Worm (Caenorhabditis elegans) whole organism, young adult: ENCODE measurements around the gene clec-59.
A peak's percentile ranks its signal among the peaks of the same experiment; 100 is the strongest.

ENCODE experiments used
- ama-1 ChIP-seq, 3 experiments: fragments of 150-350 bp in 1 of 3; sonication (generic microtip) in 2 of 3; optimal IDR thresholded peaks; 2 replicates each; lab custom pipeline; 2014 to 2018; ENCODE audit warnings: missing biosample characterization in 2 of 3, missing genetic modification characterization in 2 of 3, missing genetic modification reagents in 2 of 3
- cebp-1 ChIP-seq, 2 experiments: fragments of 200-800 bp in 1 of 2; sonication (Bioruptor generic) in 1 of 2; sonication (generic microtip) in 1 of 2; IDR thresholded peaks in 1 of 2; optimal IDR thresholded peaks in 1 of 2; 2 replicates each; pipeline versions ENCODE4 v1.3.6 to Lab custom; 2017 to 2022; ENCODE audit warnings: missing compliant biosample characterization in 2 of 2, missing genetic modification characterization in 2 of 2, mild to moderate bottlenecking in 1 of 2, missing genetic modification reagents in 1 of 2, moderate library complexity in 1 of 2
- ceh-40 ChIP-seq: fragments of 200-800 bp; sonication (Bioruptor generic); IDR thresholded peaks from 2 replicates; pipeline ENCODE4 v1.3.6; 2022; ENCODE audit warnings: missing genetic modification characterization, missing compliant biosample characterization
- ceh-79 ChIP-seq: sonication (generic microtip); optimal IDR thresholded peaks from 2 replicates; lab custom pipeline; 2017; ENCODE audit warnings: mild to moderate bottlenecking, missing genetic modification characterization, missing compliant biosample characterization
- chd-7 ChIP-seq: sonication (generic microtip); optimal IDR thresholded peaks from 2 replicates; lab custom pipeline; 2016; ENCODE audit warnings: mild to moderate bottlenecking, missing genetic modification characterization, moderate library complexity, missing compliant biosample characterization
- ets-4 ChIP-seq: fragments of 200-800 bp; sonication (Bioruptor generic); optimal IDR thresholded peaks from 2 replicates; lab custom pipeline; 2018; ENCODE audit warnings: mild to moderate bottlenecking, missing genetic modification characterization, missing compliant biosample characterization
- him-1 ChIP-seq: sonication (generic microtip); optimal IDR thresholded peaks from 2 replicates; lab custom pipeline; 2016; ENCODE audit warnings: missing genotype, missing genetic modification reagents, missing genetic modification characterization, missing compliant biosample characterization
- pha-4 ChIP-seq: fragments of 150-350 bp; sonication (generic microtip); optimal IDR thresholded peaks from 2 replicates; lab custom pipeline; 2014; ENCODE audit warnings: missing biosample characterization, missing genetic modification reagents, missing genetic modification characterization
- snpc-1.3 ChIP-seq: sonication (generic microtip); optimal IDR thresholded peaks from 2 replicates; lab custom pipeline; 2017; ENCODE audit warnings: missing genetic modification characterization, mild to moderate bottlenecking, missing compliant biosample characterization, antibody characterized with exemption, moderate library complexity, missing genotype, missing genetic modification reagents; ENCODE audit not compliant: insufficient read depth
- snpc-4 ChIP-seq, 5 experiments: fragments of 150-350 bp in 1 of 5; sonication (generic microtip) in 4 of 5; optimal IDR thresholded peaks; 2 replicates each; lab custom pipeline; 2014 to 2018; ENCODE audit warnings: missing genetic modification characterization in 5 of 5, missing biosample characterization in 3 of 5, antibody characterized with exemption in 2 of 5, mild to moderate bottlenecking in 2 of 5, missing compliant biosample characterization in 2 of 5, missing genotype in 2 of 5, moderate library complexity in 2 of 5, missing genetic modification reagents in 1 of 5
- ztf-25 ChIP-seq: fragments of 200-800 bp; sonication (Bioruptor generic); IDR thresholded peaks from 2 replicates; pipeline ENCODE4 v1.3.6; 2022; ENCODE audit warnings: missing genetic modification reagents, missing genetic modification characterization, missing compliant biosample characterization

DNA sequence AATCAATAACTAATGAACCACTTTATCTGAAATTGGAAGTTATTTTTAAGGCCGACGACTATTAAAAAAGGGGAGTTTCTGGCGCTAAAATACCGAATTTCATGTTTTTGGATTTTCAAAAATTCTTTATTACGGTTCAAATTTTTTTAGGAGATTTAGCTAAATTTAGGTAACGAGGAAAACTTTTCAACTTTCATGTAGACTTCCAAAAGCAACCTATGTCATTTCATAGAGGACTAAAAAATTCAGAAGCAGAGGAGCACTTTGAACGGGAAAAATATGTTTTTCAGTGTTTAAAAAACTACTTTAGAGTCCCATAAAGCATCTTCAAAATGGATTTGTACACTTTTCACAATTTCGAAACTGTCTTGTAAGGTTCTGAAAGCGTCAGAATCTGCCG, 34.1 kb upstream of the clec-59 start:
- TF ChIP-seq ceh-79 (tag; lab: Kevin White, UChicago) (no peak), him-1 (tag; lab: Kevin White, UChicago) (no peak), cebp-1 (GFP tag; IDR thresholded peaks at IDR 0.05; lab: Robert Waterston, UW) (no peak), cebp-1 (tag; optimal IDR thresholded peaks at IDR 0.05; lab: Kevin White, UChicago) (peak; percentile 3), chd-7 (no peak), ceh-40 (GFP tag; lab: Robert Waterston, UW) (no peak), ets-4 (GFP tag; lab: Kevin White, UChicago) (no peak), snpc-1.3 (tag; lab: Kevin White, UChicago) (no peak), ztf-25 (GFP tag; lab: Robert Waterston, UW) (no peak), pha-4 (no peak), snpc-4 (GFP tag; optimal IDR thresholded peaks at IDR 0.05; lab: Kevin White, UChicago) (no peak), snpc-4 (tag; optimal IDR thresholded peaks at IDR 0.05; lab: Kevin White, UChicago) (no peak), ama-1 (optimal IDR thresholded peaks at IDR 0.05; lab: Kevin White, UChicago) (no peak), ama-1 (GFP tag; optimal IDR thresholded peaks at IDR 0.05; lab: Kevin White, UChicago) (no peak)
